Worm (Caenorhabditis elegans): ENCODE results near the gene E04F6.15.
A peak's percentile ranks its signal among the peaks of the same experiment; 100 is the strongest.

E04F6.15 gene

ce11 chrII:7189120-7189519 lies 21.0 kb downstream of the E04F6.15 start, which contains the start of gene E04F6.4:
Gene E04F6.4, plus strand, starts transcription at chrII:7189420.
- TF ChIP-seq Y105C5A.15 (GFP tag; IDR thresholded peaks at IDR 0.05) (no peak), hmg-1.1 (GFP tag; IDR thresholded peaks at IDR 0.05) (no peak), mxl-3 (GFP tag; optimal IDR thresholded peaks at IDR 0.05) (no peak), lin-15B (tag; optimal IDR thresholded peaks at IDR 0.05) (no peak), ceh-32 (tag; optimal IDR thresholded peaks at IDR 0.05; ENCODE audit: poor library complexity) (no peak), ztf-7 (tag; optimal IDR thresholded peaks at IDR 0.05) (no peak), F37D6.2 (tag; optimal IDR thresholded peaks at IDR 0.05) (no peak), mdl-1 (tag; optimal IDR thresholded peaks at IDR 0.05) (no peak), fkh-10 (GFP tag; optimal IDR thresholded peaks at IDR 0.05) (no peak), lin-13 (GFP tag; optimal IDR thresholded peaks at IDR 0.05) (no peak), lin-38 (GFP tag; IDR thresholded peaks at IDR 0.05) (no peak), pha-4 (GFP tag; IDR thresholded peaks at IDR 0.05) (no peak), pha-4 (tag; optimal IDR thresholded peaks at IDR 0.05) (no peak), snpc-4 (tag; optimal IDR thresholded peaks at IDR 0.05) (no peak), F26F4.8 (GFP tag; conservative IDR thresholded peaks at IDR 0.05) (no peak), hlh-11 (tag; optimal IDR thresholded peaks at IDR 0.05) (no peak), dpl-1 (GFP tag; optimal IDR thresholded peaks at IDR 0.05) (no peak), nhr-10 (tag; optimal IDR thresholded peaks at IDR 0.05) (no peak), unc-39 (tag; optimal IDR thresholded peaks at IDR 0.05) (no peak), hif-1 (tag; optimal IDR thresholded peaks at IDR 0.05) (no peak)

ce11 chrII:7187110-7187509 lies 23.0 kb downstream of the E04F6.15 start, which contains the start of gene C27H5.6:
Gene C27H5.6, minus strand, starts transcription at chrII:7187210.
- no peak for TF ChIP-seq F37D6.2 (tag; optimal IDR thresholded peaks at IDR 0.05)
- TF ChIP-seq aly-2 (tag; optimal IDR thresholded peaks at IDR 0.05): no peak
- no peak for TF ChIP-seq hlh-30 (tag; optimal IDR thresholded peaks at IDR 0.05; ENCODE audit: insufficient read depth)
- no peak for TF ChIP-seq nhr-6 (tag; optimal IDR thresholded peaks at IDR 0.05)

ce11 chrII:7186117-7186516 lies 24.0 kb downstream of the E04F6.15 start:
- TF ChIP-seq aha-1 (tag) (peak; percentile 26), unc-62 (GFP tag; optimal IDR thresholded peaks at IDR 0.05 in 1 of 2) (peak in 1 of 2 experiments; percentile 97), unc-62 (tag; optimal IDR thresholded peaks at IDR 0.05) (no peak), ceh-82 (tag; optimal IDR thresholded peaks at IDR 0.05) (no peak), vab-7 (GFP tag; IDR thresholded peaks at IDR 0.05) (no peak), nhr-48 (tag; optimal IDR thresholded peaks at IDR 0.05) (no peak), D1046.2 (GFP tag; IDR thresholded peaks at IDR 0.05) (no peak), spr-1 (tag; optimal IDR thresholded peaks at IDR 0.05) (no peak)

- TF ChIP-seq set-16 (GFP tag; IDR thresholded peaks at IDR 0.05) (peak; percentile 54; the same call in 1 of the 2 replicates), mep-1 (tag; optimal IDR thresholded peaks at IDR 0.05) (peak; percentile 80), madf-9 (GFP tag; conservative IDR thresholded peaks at IDR 0.05) (peak; percentile 76), lim-7 (GFP tag; IDR thresholded peaks at IDR 0.05) (peak; percentile 99), ZK546.5 (tag; optimal IDR thresholded peaks at IDR 0.05) (no peak), hlh-30 (tag; optimal IDR thresholded peaks at IDR 0.05; ENCODE audit: insufficient read depth) (peak; percentile 58), mes-2 (tag; optimal IDR thresholded peaks at IDR 0.05; ENCODE audit: poor library complexity, severe bottlenecking) (peak; percentile 86), nhr-76 (tag; optimal IDR thresholded peaks at IDR 0.05) (no peak), nhr-42 (GFP tag; IDR thresholded peaks at IDR 0.05) (peak; percentile 69; the same call in 1 of the 2 replicates), mdl-1 (tag; optimal IDR thresholded peaks at IDR 0.05) (peak in 1 of 2 experiments; percentile 7), snpc-4 (tag; optimal IDR thresholded peaks at IDR 0.05) (no peak), unc-39 (tag; optimal IDR thresholded peaks at IDR 0.05) (no peak), F44E2.7 (GFP tag; IDR thresholded peaks at IDR 0.05) (peak; percentile 94), F26F4.8 (GFP tag; conservative IDR thresholded peaks at IDR 0.05) (peak; percentile 94), pha-4 (GFP tag; IDR thresholded peaks at IDR 0.05) (peak; percentile 96), pha-4 (tag; optimal IDR thresholded peaks at IDR 0.05) (peak; percentile 58), nhr-6 (tag; optimal IDR thresholded peaks at IDR 0.05) (peak; percentile 46), nhr-237 (tag; optimal IDR thresholded peaks at IDR 0.05) (no peak), zfp-2 (tag; optimal IDR thresholded peaks at IDR 0.05) (peak; percentile 32), duxl-1 (tag; optimal IDR thresholded peaks at IDR 0.05; ENCODE audit: poor library complexity) (peak; percentile 83), zfp-3 (GFP tag; conservative IDR thresholded peaks at IDR 0.05) (peak; percentile 63; the same call in 1 of the 2 replicates), vab-7 (GFP tag; IDR thresholded peaks at IDR 0.05) (peak; percentile 96), sdz-12 (GFP tag; optimal IDR thresholded peaks at IDR 0.05) (peak; percentile 88)
Observed at ce11 chrII:7183493-7184272, 26.4 kb downstream of the E04F6.15 start, which contains the start of gene pdl-1. Gene pdl-1, plus strand, starts transcription at chrII:7183801.
